Worm (Caenorhabditis elegans): ENCODE measurements around the gene ZC204.17.

The ZC204.17 gene

ce11 chrII:1607575-1607974, 38.5 kb downstream of the ZC204.17 start:
- no peak for TF ChIP-seq unc-62 (GFP tag; optimal IDR thresholded peaks at IDR 0.05)
- TF ChIP-seq tbx-8 (GFP tag; optimal IDR thresholded peaks at IDR 0.05): no peak
- TF ChIP-seq nhr-12 (tag; optimal IDR thresholded peaks at IDR 0.05): no peak
- no peak for TF ChIP-seq zip-8 (tag; optimal IDR thresholded peaks at IDR 0.05)
- TF ChIP-seq ham-2 (GFP tag; optimal IDR thresholded peaks at IDR 0.05): no peak
- TF ChIP-seq pha-4 (tag; optimal IDR thresholded peaks at IDR 0.05): no peak
- TF ChIP-seq nhr-237 (tag; optimal IDR thresholded peaks at IDR 0.05): no peak
- no peak for TF ChIP-seq blmp-1 (tag; optimal IDR thresholded peaks at IDR 0.05)
- no peak for TF ChIP-seq sptf-1 (tag; optimal IDR thresholded peaks at IDR 0.05)
- TF ChIP-seq mab-5 (tag; optimal IDR thresholded peaks at IDR 0.05): no peak
- TF ChIP-seq lin-13 (tag; optimal IDR thresholded peaks at IDR 0.05): no peak

- no peak for TF ChIP-seq nhr-237 (tag; optimal IDR thresholded peaks at IDR 0.05)
- TF ChIP-seq blmp-1 (tag; optimal IDR thresholded peaks at IDR 0.05): no peak
- TF ChIP-seq unc-39 (tag; optimal IDR thresholded peaks at IDR 0.05): no peak
- no peak for TF ChIP-seq mab-5 (tag; optimal IDR thresholded peaks at IDR 0.05)
- TF ChIP-seq ham-2 (GFP tag; optimal IDR thresholded peaks at IDR 0.05): no peak
- no peak for TF ChIP-seq drap-1 (GFP tag; optimal IDR thresholded peaks at IDR 0.05)
- TF ChIP-seq elt-1 (tag; optimal IDR thresholded peaks at IDR 0.05; ENCODE audit: borderline replicate concordance, insufficient read depth): no peak
- TF ChIP-seq ceh-39 (tag; optimal IDR thresholded peaks at IDR 0.05): no peak
- TF ChIP-seq pha-4 (tag; optimal IDR thresholded peaks at IDR 0.05): no peak
- no peak for TF ChIP-seq hlh-1 (tag; optimal IDR thresholded peaks at IDR 0.05)
- no peak for TF ChIP-seq snpc-4 (tag; optimal IDR thresholded peaks at IDR 0.05)
- no peak for TF ChIP-seq mls-2 (tag; optimal IDR thresholded peaks at IDR 0.05)
- TF ChIP-seq zip-8 (tag; optimal IDR thresholded peaks at IDR 0.05): no peak
- TF ChIP-seq mep-1 (tag; optimal IDR thresholded peaks at IDR 0.05): no peak
- no peak for TF ChIP-seq lin-32 (GFP tag; optimal IDR thresholded peaks at IDR 0.05)
Observed at ce11 chrII:1606079-1606478, 40.0 kb downstream of the ZC204.17 start, which contains the start of gene bath-33. Gene bath-33, minus strand, starts transcription at chrII:1606179.

- no peak for TF ChIP-seq unc-39 (tag; optimal IDR thresholded peaks at IDR 0.05)
- peak; percentile 73 for TF ChIP-seq elt-1 (tag; optimal IDR thresholded peaks at IDR 0.05; ENCODE audit: borderline replicate concordance, insufficient read depth)
Observed at ce11 chrII:1605010-1605409, 41.1 kb downstream of the ZC204.17 start.

- no peak for TF ChIP-seq pha-4 (tag; optimal IDR thresholded peaks at IDR 0.05)
- TF ChIP-seq ham-2 (GFP tag; optimal IDR thresholded peaks at IDR 0.05): no peak
- TF ChIP-seq cnd-1 (tag; optimal IDR thresholded peaks at IDR 0.05): no peak
- no peak for TF ChIP-seq hlh-1 (tag; optimal IDR thresholded peaks at IDR 0.05)
- no peak for TF ChIP-seq sptf-1 (tag; optimal IDR thresholded peaks at IDR 0.05)
- TF ChIP-seq ceh-39 (tag; optimal IDR thresholded peaks at IDR 0.05): no peak
- no peak for TF ChIP-seq M03D4.4 (tag; optimal IDR thresholded peaks at IDR 0.05)
- no peak for TF ChIP-seq unc-120 (tag; optimal IDR thresholded peaks at IDR 0.05; ENCODE audit: poor library complexity, severe bottlenecking)
- no peak for TF ChIP-seq drap-1 (GFP tag; optimal IDR thresholded peaks at IDR 0.05)
- TF ChIP-seq snpc-4 (tag; optimal IDR thresholded peaks at IDR 0.05): no peak
- no peak for TF ChIP-seq nhr-237 (tag; optimal IDR thresholded peaks at IDR 0.05)
- TF ChIP-seq ceh-43 (GFP tag; optimal IDR thresholded peaks at IDR 0.05): no peak
- no peak for TF ChIP-seq nhr-76 (tag; optimal IDR thresholded peaks at IDR 0.05)
- TF ChIP-seq ceh-83 (GFP tag; optimal IDR thresholded peaks at IDR 0.05): no peak
- TF ChIP-seq flh-1 (GFP tag; optimal IDR thresholded peaks at IDR 0.05): no peak
- TF ChIP-seq nhr-12 (tag; optimal IDR thresholded peaks at IDR 0.05): no peak
- TF ChIP-seq sem-2 (GFP tag; optimal IDR thresholded peaks at IDR 0.05): no peak
- no peak for TF ChIP-seq ces-1 (GFP tag; optimal IDR thresholded peaks at IDR 0.05)
- TF ChIP-seq ztf-11 (tag; optimal IDR thresholded peaks at IDR 0.05): no peak
Observed at ce11 chrII:1603049-1603448, 43.0 kb downstream of the ZC204.17 start.

ce11 chrII:1601507-1601906, 44.6 kb downstream of the ZC204.17 start, which contains the start of gene bath-47:
Gene bath-47, plus strand, starts transcription at chrII:1601811.
- TF ChIP-seq elt-1 (tag; optimal IDR thresholded peaks at IDR 0.05; ENCODE audit: borderline replicate concordance, insufficient read depth): no peak
- no peak for TF ChIP-seq pha-4 (tag; optimal IDR thresholded peaks at IDR 0.05)
- no peak for TF ChIP-seq lin-13 (tag; optimal IDR thresholded peaks at IDR 0.05)
- TF ChIP-seq unc-120 (tag; optimal IDR thresholded peaks at IDR 0.05; ENCODE audit: poor library complexity, severe bottlenecking): no peak
- TF ChIP-seq hlh-1 (tag; optimal IDR thresholded peaks at IDR 0.05): no peak
- no peak for TF ChIP-seq blmp-1 (tag; optimal IDR thresholded peaks at IDR 0.05)
- no peak for TF ChIP-seq nhr-28 (tag; optimal IDR thresholded peaks at IDR 0.05)
- TF ChIP-seq nhr-2 (tag; optimal IDR thresholded peaks at IDR 0.05): no peak
